Fruit fly (Drosophila melanogaster) whole organism, prepupa: ENCODE measurements around the gene CG15336.

ENCODE experiments used
- CG11762 ChIP-seq: fragments of 200-800 bp; sonication (Bioruptor generic); optimal IDR thresholded peaks from 3 replicates; lab custom pipeline; 2016; ENCODE audit warnings: missing biosample characterization, missing genetic modification characterization; ENCODE audit not compliant: insufficient read depth
- CG31627 ChIP-seq: fragments of 200-800 bp; sonication (Bioruptor generic); optimal IDR thresholded peaks from 3 replicates; lab custom pipeline; 2016; ENCODE audit warnings: missing biosample characterization, missing genetic modification characterization
- CG6792 ChIP-seq: fragments of 200-800 bp; sonication (Bioruptor generic); optimal IDR thresholded peaks from 3 replicates; lab custom pipeline; 2016; ENCODE audit warnings: missing biosample characterization, missing genetic modification characterization

dm6 chrX:8163452-8163851 is 15.7 kb downstream of the CG15336 start:
- TF ChIP-seq CG6792 (GFP tag; lab: Kevin White, UChicago) (no peak), CG11762 (GFP tag; lab: Kevin White, UChicago) (no peak), CG31627 (GFP tag; lab: Kevin White, UChicago) (no peak)
